Worm (Caenorhabditis elegans): ENCODE results near the gene gsp-2.
A peak's percentile ranks its signal among the peaks of the same experiment; 100 is the strongest.

Gene gsp-2

ce11 chrIII:7338693-7339092, 2.3 kb downstream of the gsp-2 start, which contains the start of gene kap-1:
kap-1 (plus strand) TSS chrIII:7338835.
- TF ChIP-seq ceh-48 (tag; optimal IDR thresholded peaks at IDR 0.05) (peak; percentile 40), lim-6 (tag; optimal IDR thresholded peaks at IDR 0.05) (no peak), hlh-30 (tag; optimal IDR thresholded peaks at IDR 0.05; ENCODE audit: insufficient read depth) (no peak), unc-55 (GFP tag; optimal IDR thresholded peaks at IDR 0.05) (no peak)

- no peak for TF ChIP-seq fax-1 (tag; optimal IDR thresholded peaks at IDR 0.05)
- TF ChIP-seq ceh-45 (GFP tag; IDR thresholded peaks at IDR 0.05) = no peak
- no peak for TF ChIP-seq K02D7.2 (tag; optimal IDR thresholded peaks at IDR 0.05)
- TF ChIP-seq ceh-18 (tag; optimal IDR thresholded peaks at IDR 0.05) = no peak
- no peak for TF ChIP-seq Y22D7AL.16 (tag; optimal IDR thresholded peaks at IDR 0.05)
- TF ChIP-seq pag-3 (tag; optimal IDR thresholded peaks at IDR 0.05; ENCODE audit: borderline replicate concordance) = no peak
- TF ChIP-seq syd-9 (tag; optimal IDR thresholded peaks at IDR 0.05) = no peak
- TF ChIP-seq fkh-6 (tag; optimal IDR thresholded peaks at IDR 0.05) = no peak
- no peak for TF ChIP-seq pax-1 (tag; optimal IDR thresholded peaks at IDR 0.05)
- TF ChIP-seq gmeb-2 (tag; optimal IDR thresholded peaks at IDR 0.05) = no peak
- TF ChIP-seq ceh-24 (tag; optimal IDR thresholded peaks at IDR 0.05) = no peak
- no peak for TF ChIP-seq ama-1 (optimal IDR thresholded peaks at IDR 0.05)
Observed at ce11 chrIII:7339138-7339537, 2.8 kb downstream of the gsp-2 start.

ce11 chrIII:7343389-7343788, 7.0 kb downstream of the gsp-2 start, which contains the start of gene F08F8.6:
F08F8.6 (plus strand) TSS chrIII:7343689.
- TF ChIP-seq ceh-24 (tag; optimal IDR thresholded peaks at IDR 0.05) (no peak), hlh-30 (tag; optimal IDR thresholded peaks at IDR 0.05; ENCODE audit: insufficient read depth) (no peak), ceh-2 (tag; optimal IDR thresholded peaks at IDR 0.05) (no peak), nhr-232 (tag; optimal IDR thresholded peaks at IDR 0.05) (no peak), ets-4 (tag; optimal IDR thresholded peaks at IDR 0.05) (no peak), ama-1 (optimal IDR thresholded peaks at IDR 0.05) (no peak), sox-2 (GFP tag; IDR thresholded peaks at IDR 0.05) (no peak), tbx-2 (tag; optimal IDR thresholded peaks at IDR 0.05) (no peak), F13H6.1 (tag; optimal IDR thresholded peaks at IDR 0.05) (no peak), lim-6 (tag; optimal IDR thresholded peaks at IDR 0.05) (no peak)

ce11 chrIII:7347049-7347448, 10.7 kb downstream of the gsp-2 start, which contains the start of gene F08F8.7:
F08F8.7 (minus strand) TSS chrIII:7347149.
- no peak for TF ChIP-seq nhr-232 (tag; optimal IDR thresholded peaks at IDR 0.05)
- TF ChIP-seq ceh-34 (tag; optimal IDR thresholded peaks at IDR 0.05) = no peak
- no peak for TF ChIP-seq ceh-2 (tag; optimal IDR thresholded peaks at IDR 0.05)
- no peak for TF ChIP-seq ama-1 (optimal IDR thresholded peaks at IDR 0.05)
- no peak for TF ChIP-seq hlh-30 (tag; optimal IDR thresholded peaks at IDR 0.05; ENCODE audit: insufficient read depth)
- TF ChIP-seq gmeb-2 (tag; optimal IDR thresholded peaks at IDR 0.05) = no peak
- TF ChIP-seq nhr-11 (tag; optimal IDR thresholded peaks at IDR 0.05) = no peak
- no peak for TF ChIP-seq nfya-1 (tag; optimal IDR thresholded peaks at IDR 0.05)
- no peak for TF ChIP-seq sdc-2 (tag; optimal IDR thresholded peaks at IDR 0.05)
- TF ChIP-seq pha-2 (tag; optimal IDR thresholded peaks at IDR 0.05) = no peak
- no peak for TF ChIP-seq zip-5 (tag; optimal IDR thresholded peaks at IDR 0.05)
- no peak for TF ChIP-seq dve-1 (tag; optimal IDR thresholded peaks at IDR 0.05)
- no peak for TF ChIP-seq hlh-13 (GFP tag; optimal IDR thresholded peaks at IDR 0.05)
- TF ChIP-seq ceh-9 (tag; optimal IDR thresholded peaks at IDR 0.05) = no peak
- TF ChIP-seq pax-1 (tag; optimal IDR thresholded peaks at IDR 0.05) = no peak

DNA sequence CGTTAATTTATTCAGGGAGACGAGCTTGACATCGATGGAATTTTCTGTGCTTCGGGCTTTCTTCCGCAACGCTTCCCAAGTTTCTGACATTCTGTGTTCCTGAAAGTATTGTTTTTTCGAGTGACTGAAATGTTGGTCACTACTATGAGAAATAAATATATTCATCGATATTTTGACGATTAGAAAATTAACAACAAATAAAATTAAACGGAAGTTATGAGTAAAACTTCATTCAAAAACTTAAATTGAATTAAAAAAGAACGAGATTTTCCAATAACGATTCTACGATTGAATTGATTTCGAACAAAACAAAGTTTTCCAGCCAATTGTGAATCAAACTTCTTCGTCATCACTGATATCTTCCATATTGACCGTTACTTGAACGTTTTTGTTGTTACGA, 12.7 kb downstream of the gsp-2 start, which contains the start of gene gos-28:
Gene gos-28, minus strand, starts transcription at position 101 of the 400 bp plus-strand sequence.
- TF ChIP-seq hlh-8 (tag; optimal IDR thresholded peaks at IDR 0.05) = no peak
- TF ChIP-seq unc-55 (GFP tag; optimal IDR thresholded peaks at IDR 0.05) = no peak
- no peak for TF ChIP-seq fkh-6 (tag; optimal IDR thresholded peaks at IDR 0.05)
- no peak for TF ChIP-seq fkh-10 (GFP tag; optimal IDR thresholded peaks at IDR 0.05)
- TF ChIP-seq pqm-1 (tag; optimal IDR thresholded peaks at IDR 0.05) = no peak
- no peak for TF ChIP-seq T23F11.4 (GFP tag; optimal IDR thresholded peaks at IDR 0.05)
- TF ChIP-seq ceh-45 (GFP tag; IDR thresholded peaks at IDR 0.05) = no peak
- no peak for TF ChIP-seq nhr-11 (tag; optimal IDR thresholded peaks at IDR 0.05)
- no peak for TF ChIP-seq ahr-1 (tag; optimal IDR thresholded peaks at IDR 0.05)
- TF ChIP-seq pha-4 (tag; optimal IDR thresholded peaks at IDR 0.05) = no peak
- no peak for TF ChIP-seq sdc-2 (tag; optimal IDR thresholded peaks at IDR 0.05)
- TF ChIP-seq ceh-14 (tag; optimal IDR thresholded peaks at IDR 0.05) = no peak
- no peak for TF ChIP-seq zip-5 (tag; optimal IDR thresholded peaks at IDR 0.05)
- no peak for TF ChIP-seq ttx-3 (tag; optimal IDR thresholded peaks at IDR 0.05)
- no peak for TF ChIP-seq syd-9 (tag; optimal IDR thresholded peaks at IDR 0.05)
- TF ChIP-seq C08G9.2 (tag; optimal IDR thresholded peaks at IDR 0.05) = no peak
- TF ChIP-seq hlh-6 (tag; optimal IDR thresholded peaks at IDR 0.05) = no peak
- no peak for TF ChIP-seq hlh-15 (tag; optimal IDR thresholded peaks at IDR 0.05)

Measured in whole organism, late embryonic.